Worm (Caenorhabditis elegans) whole organism, mixed stage, embryonic: ENCODE data around the gene F40F4.7.

Experiments
- M03D4.4 ChIP-seq: sonication (generic microtip); optimal IDR thresholded peaks from 2 replicates; lab custom pipeline; 2017; ENCODE audit warnings: mild to moderate bottlenecking, missing genetic modification characterization, missing compliant biosample characterization
- ceh-39 ChIP-seq: fragments of 150-350 bp; optimal IDR thresholded peaks from 2 replicates; lab custom pipeline; 2014; ENCODE audit warnings: missing biosample characterization, missing genetic modification characterization
- lsy-2 ChIP-seq: fragments of 150-350 bp; optimal IDR thresholded peaks from 2 replicates; lab custom pipeline; 2014; ENCODE audit warnings: missing biosample characterization, missing genetic modification characterization
- sem-2 ChIP-seq: fragments of 200-800 bp; sonication (Bioruptor generic); optimal IDR thresholded peaks from 2 replicates; lab custom pipeline; 2018; ENCODE audit warnings: mild to moderate bottlenecking, missing genetic modification characterization, missing compliant biosample characterization
- snpc-4 ChIP-seq: fragments of 150-350 bp; optimal IDR thresholded peaks from 2 replicates; lab custom pipeline; 2014; ENCODE audit warnings: missing biosample characterization, missing genetic modification characterization

- TF ChIP-seq snpc-4 (tag; lab: Kevin White, UChicago) (no peak), M03D4.4 (tag; lab: Kevin White, UChicago) (no peak), ceh-39 (tag; lab: Kevin White, UChicago) (no peak), lsy-2 (tag; lab: Kevin White, UChicago) (no peak), sem-2 (GFP tag; lab: Kevin White, UChicago) (no peak)
These were observed 36.2 kb downstream of the F40F4.7 start, which contains the start of gene F28B4.4 for ce11 chrX:3209523-3209922.
